Worm (Caenorhabditis elegans): Measurements from ENCODE around the gene famh-161.
A peak's percentile ranks its signal among the peaks of the same experiment; 100 is the strongest.

The famh-161 gene

DNA sequence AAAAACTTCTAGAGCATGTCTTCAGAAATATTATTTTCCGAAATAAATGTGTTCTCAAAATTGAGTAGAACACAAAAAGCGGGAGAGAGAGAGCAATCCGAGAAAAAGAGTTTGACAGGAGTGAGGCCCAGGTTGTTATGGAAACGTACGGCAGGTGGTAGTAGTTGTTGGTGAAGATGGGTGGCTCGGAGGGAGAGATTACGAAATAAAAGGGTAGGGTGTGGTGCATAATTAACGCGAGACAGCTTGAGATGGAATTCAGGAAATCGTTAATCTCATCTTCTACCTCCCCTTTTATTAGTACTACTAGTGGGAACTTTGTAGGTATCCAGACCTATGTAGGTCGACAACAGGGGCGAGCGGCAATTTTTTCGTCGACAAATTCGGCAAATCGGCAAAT, at the start of gene famh-161:
TSS of gene famh-161 (minus strand) at position 101 of the 400 bp plus-strand sequence.
- no peak for TF ChIP-seq nhr-25 (tag; optimal IDR thresholded peaks at IDR 0.05; ENCODE audit: borderline replicate concordance, insufficient read depth)
- TF ChIP-seq lin-15B (tag; optimal IDR thresholded peaks at IDR 0.05) = no peak
- no peak for TF ChIP-seq Y5F2A.4 (GFP tag; optimal IDR thresholded peaks at IDR 0.05)
- no peak for TF ChIP-seq lin-38 (GFP tag; IDR thresholded peaks at IDR 0.05)
- no peak for TF ChIP-seq ceh-82 (tag; optimal IDR thresholded peaks at IDR 0.05)
- no peak for TF ChIP-seq ZK337.2 (GFP tag; IDR thresholded peaks at IDR 0.05)
- no peak for TF ChIP-seq lin-1 (GFP tag; IDR thresholded peaks at IDR 0.05)
- no peak for TF ChIP-seq madf-9 (GFP tag; conservative IDR thresholded peaks at IDR 0.05)
- no peak for TF ChIP-seq D1046.2 (GFP tag; IDR thresholded peaks at IDR 0.05)
- TF ChIP-seq zip-11 (GFP tag; IDR thresholded peaks at IDR 0.05) = no peak
- no peak for TF ChIP-seq lin-39 (tag; optimal IDR thresholded peaks at IDR 0.05)
- TF ChIP-seq unc-130 (GFP tag; optimal IDR thresholded peaks at IDR 0.05) = no peak
- TF ChIP-seq F37D6.2 (tag; optimal IDR thresholded peaks at IDR 0.05) = no peak
- TF ChIP-seq skn-1 (tag; optimal IDR thresholded peaks at IDR 0.05) = no peak
- TF ChIP-seq pha-4 (GFP tag; IDR thresholded peaks at IDR 0.05) = no peak
- TF ChIP-seq pha-4 (tag; optimal IDR thresholded peaks at IDR 0.05) = no peak
- TF ChIP-seq Y48G9A.11 (GFP tag; IDR thresholded peaks at IDR 0.05) = no peak
- no peak for TF ChIP-seq mdl-1 (tag; optimal IDR thresholded peaks at IDR 0.05)
- no peak for TF ChIP-seq tra-1 (GFP tag; IDR thresholded peaks at IDR 0.05)
- TF ChIP-seq nhr-41 (GFP tag; IDR thresholded peaks at IDR 0.05) = no peak
- TF ChIP-seq php-3 (GFP tag; IDR thresholded peaks at IDR 0.05) = no peak

DNA sequence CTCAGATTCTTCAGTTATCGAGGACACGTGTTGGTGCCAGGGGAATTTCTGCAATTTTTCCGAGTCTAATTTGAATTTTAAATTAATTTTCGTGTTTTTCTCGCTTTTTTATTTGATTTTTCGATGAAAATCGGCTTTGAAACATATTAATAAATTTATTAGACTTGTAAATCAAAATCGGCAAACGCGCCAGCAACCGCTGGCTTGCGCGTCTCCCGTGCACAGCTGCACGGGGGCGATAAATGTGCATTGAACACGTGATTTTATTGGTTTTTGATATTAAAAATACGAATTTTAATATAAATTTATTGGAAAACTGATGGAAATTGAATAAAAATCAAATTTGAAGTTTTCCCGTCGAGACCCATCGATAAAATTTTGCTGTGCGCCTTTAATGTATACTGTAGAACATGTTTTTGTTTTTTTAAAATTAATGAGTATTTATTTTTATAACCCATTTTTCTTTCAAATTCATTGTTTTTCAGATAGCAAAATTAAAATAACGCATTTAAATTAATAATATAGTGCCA, 46.6 kb upstream of the famh-161 start, which contains the start of gene F26F2.7:
TSS of gene F26F2.7 (plus strand) at position 480 of the 530 bp plus-strand sequence.
- TF ChIP-seq nhr-111 (GFP tag; optimal IDR thresholded peaks at IDR 0.05) (no peak), nhr-237 (tag; optimal IDR thresholded peaks at IDR 0.05) (no peak), lin-39 (tag; optimal IDR thresholded peaks at IDR 0.05) (no peak), unc-62 (GFP tag; optimal IDR thresholded peaks at IDR 0.05 in 1 of 2) (no peak), unc-62 (tag; optimal IDR thresholded peaks at IDR 0.05) (no peak), spr-3 (GFP tag; optimal IDR thresholded peaks at IDR 0.05) (peak; percentile 74), hlh-30 (tag; optimal IDR thresholded peaks at IDR 0.05; ENCODE audit: insufficient read depth) (peak; percentile 98), lir-3 (tag; optimal IDR thresholded peaks at IDR 0.05) (no peak), daf-12 (tag; optimal IDR thresholded peaks at IDR 0.05) (no peak), mdt-29 (GFP tag; IDR thresholded peaks at IDR 0.05) (peak; percentile 75; the same call in 1 of the 2 replicates), fos-1 (tag; optimal IDR thresholded peaks at IDR 0.05) (no peak), nhr-76 (tag; optimal IDR thresholded peaks at IDR 0.05) (no peak), dpl-1 (GFP tag; optimal IDR thresholded peaks at IDR 0.05) (peak; percentile 79), ZK546.5 (tag; optimal IDR thresholded peaks at IDR 0.05) (no peak), zfp-3 (GFP tag; conservative IDR thresholded peaks at IDR 0.05) (no peak), Y5F2A.4 (GFP tag; optimal IDR thresholded peaks at IDR 0.05) (no peak), dve-1 (tag; optimal IDR thresholded peaks at IDR 0.05; ENCODE audit: insufficient read depth) (peak; percentile 97), egl-27 (tag; optimal IDR thresholded peaks at IDR 0.05) (no peak), attf-4 (tag; optimal IDR thresholded peaks at IDR 0.05) (no peak), aly-2 (tag; optimal IDR thresholded peaks at IDR 0.05) (no peak), zip-2 (tag; optimal IDR thresholded peaks at IDR 0.05) (no peak), mdl-1 (tag; optimal IDR thresholded peaks at IDR 0.05) (peak; percentile 19 to 81), php-3 (GFP tag; IDR thresholded peaks at IDR 0.05) (peak; percentile 92; the same call in 1 of the 2 replicates), pqm-1 (tag; optimal IDR thresholded peaks at IDR 0.05) (peak; percentile 25), ceh-82 (tag; optimal IDR thresholded peaks at IDR 0.05) (no peak), tag-97 (GFP tag; IDR thresholded peaks at IDR 0.05) (no peak), saeg-2 (GFP tag; IDR thresholded peaks at IDR 0.05) (peak; percentile 67), T20F7.1 (GFP tag; optimal IDR thresholded peaks at IDR 0.05) (no peak), duxl-1 (tag; optimal IDR thresholded peaks at IDR 0.05; ENCODE audit: poor library complexity) (peak; percentile 80), lin-38 (GFP tag; IDR thresholded peaks at IDR 0.05) (no peak), zfp-2 (tag; optimal IDR thresholded peaks at IDR 0.05) (no peak), dmd-6 (GFP tag; IDR thresholded peaks at IDR 0.05) (peak; percentile 83), ceh-62 (tag; optimal IDR thresholded peaks at IDR 0.05) (no peak), F26F4.8 (GFP tag; conservative IDR thresholded peaks at IDR 0.05) (no peak), fkh-10 (GFP tag; optimal IDR thresholded peaks at IDR 0.05) (peak; percentile 17)
